Worm (Caenorhabditis elegans): Measurements from ENCODE around the gene T08B1.1.

The T08B1.1 gene

DNA sequence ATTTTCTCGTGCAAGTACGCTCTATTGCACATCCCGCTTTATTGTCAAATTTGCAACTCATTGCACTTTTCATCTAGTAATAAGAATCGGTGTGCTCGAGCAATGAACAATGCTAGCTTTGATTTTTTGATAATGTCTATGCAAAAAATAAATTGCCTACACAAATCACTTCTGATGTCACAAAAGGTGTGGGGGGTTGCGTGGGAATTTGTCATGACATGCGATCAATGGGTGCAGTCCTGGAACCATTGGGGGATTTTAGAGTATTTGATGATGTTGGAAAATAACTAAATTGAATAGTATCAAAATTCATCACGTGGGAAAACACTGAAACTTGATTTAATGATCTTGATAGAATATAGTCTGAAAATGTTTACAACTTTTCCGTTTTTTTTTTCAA lies 41.0 kb downstream of the T08B1.1 start:
- no peak for TF ChIP-seq hnd-1 (tag; optimal IDR thresholded peaks at IDR 0.05)
- no peak for TF ChIP-seq aly-1 (tag; optimal IDR thresholded peaks at IDR 0.05)
- no peak for TF ChIP-seq ceh-36 (tag; optimal IDR thresholded peaks at IDR 0.05)
- no peak for TF ChIP-seq tbx-11 (GFP tag; IDR thresholded peaks at IDR 0.05)
- no peak for TF ChIP-seq tra-4 (tag; optimal IDR thresholded peaks at IDR 0.05)
- no peak for TF ChIP-seq F13C5.2 (tag; optimal IDR thresholded peaks at IDR 0.05)
- TF ChIP-seq sea-1 (GFP tag; conservative IDR thresholded peaks at IDR 0.05): no peak
- no peak for TF ChIP-seq ceh-13 (GFP tag; optimal IDR thresholded peaks at IDR 0.05)
- no peak for TF ChIP-seq B0310.2 (tag; optimal IDR thresholded peaks at IDR 0.05)
- no peak for TF ChIP-seq scrt-1 (GFP tag; IDR thresholded peaks at IDR 0.05)
- TF ChIP-seq hmbx-1 (tag; optimal IDR thresholded peaks at IDR 0.05): no peak

DNA sequence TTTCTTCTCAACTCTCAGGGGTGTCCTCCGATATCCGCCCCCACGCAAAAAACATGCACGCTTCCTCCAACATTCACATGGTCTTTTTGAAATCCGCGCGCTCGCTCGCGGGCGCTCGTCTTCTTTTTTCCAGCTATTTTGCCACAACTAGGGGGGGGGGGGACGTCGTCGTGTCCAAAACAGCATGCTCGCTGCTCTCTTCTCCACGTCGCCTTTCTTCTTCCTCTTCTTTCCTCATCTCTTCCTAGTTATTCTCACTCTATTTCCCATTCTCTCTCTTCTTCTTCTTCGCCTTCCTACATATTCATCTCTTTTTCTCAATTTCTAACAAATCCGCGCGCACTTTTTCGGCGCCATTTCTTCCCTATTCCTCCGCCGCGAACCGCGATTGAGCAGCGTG lies 43.4 kb downstream of the T08B1.1 start:
- TF ChIP-seq hmbx-1 (tag; optimal IDR thresholded peaks at IDR 0.05): no peak
- TF ChIP-seq sea-1 (GFP tag; conservative IDR thresholded peaks at IDR 0.05): no peak
- TF ChIP-seq tra-4 (tag; optimal IDR thresholded peaks at IDR 0.05): no peak
- no peak for TF ChIP-seq ceh-36 (tag; optimal IDR thresholded peaks at IDR 0.05)
- no peak for TF ChIP-seq F13C5.2 (tag; optimal IDR thresholded peaks at IDR 0.05)
- no peak for TF ChIP-seq hmg-4 (GFP tag; optimal IDR thresholded peaks at IDR 0.05)
- TF ChIP-seq tbx-37 (GFP tag; conservative IDR thresholded peaks at IDR 0.05): no peak
- no peak for TF ChIP-seq scrt-1 (GFP tag; IDR thresholded peaks at IDR 0.05)
- no peak for TF ChIP-seq ets-7 (tag; optimal IDR thresholded peaks at IDR 0.05)

DNA sequence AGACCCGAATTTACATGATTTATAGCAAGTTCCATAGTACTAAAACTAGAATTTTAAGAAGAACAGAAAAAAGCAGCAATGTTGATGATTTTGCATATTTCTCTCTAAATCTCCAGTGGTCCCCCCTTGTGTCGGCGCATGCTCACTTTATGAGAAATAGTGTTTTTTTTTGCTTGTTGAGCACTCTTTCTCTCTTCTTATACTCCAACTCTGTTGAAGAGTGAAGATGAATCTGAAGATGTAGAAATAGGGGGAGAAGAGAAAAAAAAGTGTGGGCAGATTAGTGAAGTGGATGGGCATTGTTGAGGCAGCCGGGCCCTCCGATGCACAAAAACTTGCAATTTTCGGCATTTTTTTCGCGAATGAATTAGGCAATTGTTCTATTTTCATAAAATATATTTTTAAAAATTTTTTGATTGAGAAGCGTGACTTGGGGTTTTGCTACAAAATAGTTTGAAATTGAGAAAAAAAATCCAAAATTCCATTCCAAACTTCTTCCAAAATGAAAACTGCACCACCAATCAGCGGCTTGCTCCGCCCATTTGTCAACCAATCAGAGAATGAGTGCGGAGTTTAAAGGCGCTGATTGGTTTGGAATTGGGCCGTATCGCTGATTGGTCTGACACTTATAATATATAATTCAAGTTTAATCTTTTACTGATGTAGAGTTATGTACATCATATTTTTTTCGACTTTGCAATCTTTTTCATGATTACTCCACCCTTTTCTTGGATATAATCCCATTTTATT lies 46.2 kb downstream of the T08B1.1 start:
- no peak for TF ChIP-seq ceh-13 (GFP tag; optimal IDR thresholded peaks at IDR 0.05)
- TF ChIP-seq B0310.2 (tag; optimal IDR thresholded peaks at IDR 0.05): no peak
- TF ChIP-seq tra-4 (tag; optimal IDR thresholded peaks at IDR 0.05): no peak
- no peak for TF ChIP-seq ama-1 (optimal IDR thresholded peaks at IDR 0.05)
- TF ChIP-seq scrt-1 (GFP tag; IDR thresholded peaks at IDR 0.05): no peak
- TF ChIP-seq aly-1 (tag; optimal IDR thresholded peaks at IDR 0.05): no peak
- no peak for TF ChIP-seq flt-1 (GFP tag; IDR thresholded peaks at IDR 0.05)
- TF ChIP-seq ets-7 (tag; optimal IDR thresholded peaks at IDR 0.05): no peak
- no peak for TF ChIP-seq hmbx-1 (tag; optimal IDR thresholded peaks at IDR 0.05)
- TF ChIP-seq pes-1 (GFP tag; IDR thresholded peaks at IDR 0.05): no peak

DNA sequence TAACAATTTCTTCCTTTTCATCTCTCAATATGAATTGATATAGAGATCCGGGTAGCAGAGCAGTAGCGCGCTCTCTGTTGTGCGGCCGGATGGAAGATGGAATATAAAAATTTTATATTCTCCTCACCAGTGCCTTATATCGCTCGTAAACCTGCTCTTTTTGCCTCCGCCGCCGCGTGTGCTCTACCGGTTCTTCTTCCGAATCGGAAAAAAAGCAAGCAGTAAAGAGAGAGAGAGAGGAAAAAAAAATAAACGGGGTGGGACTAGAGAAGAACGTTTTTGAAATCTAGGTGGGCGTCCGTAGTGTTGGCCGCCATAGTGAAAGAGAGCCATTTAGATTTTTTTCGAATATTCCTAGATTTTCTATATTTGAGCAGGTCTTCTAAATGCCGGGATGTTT lies 48.9 kb downstream of the T08B1.1 start, which contains the start of gene glb-25:
Gene glb-25, plus strand, starts transcription at position 301 of the 400 bp plus-strand sequence.
- no peak for TF ChIP-seq tbx-37 (GFP tag; conservative IDR thresholded peaks at IDR 0.05)
- TF ChIP-seq hmg-4 (GFP tag; optimal IDR thresholded peaks at IDR 0.05): no peak
- no peak for TF ChIP-seq aly-1 (tag; optimal IDR thresholded peaks at IDR 0.05)
- no peak for TF ChIP-seq B0310.2 (tag; optimal IDR thresholded peaks at IDR 0.05)
- no peak for TF ChIP-seq flt-1 (GFP tag; IDR thresholded peaks at IDR 0.05)
- no peak for TF ChIP-seq hnd-1 (tag; optimal IDR thresholded peaks at IDR 0.05)
- no peak for TF ChIP-seq tbx-11 (GFP tag; IDR thresholded peaks at IDR 0.05)
- no peak for TF ChIP-seq hmbx-1 (tag; optimal IDR thresholded peaks at IDR 0.05)
- no peak for TF ChIP-seq tra-4 (tag; optimal IDR thresholded peaks at IDR 0.05)
- TF ChIP-seq ets-7 (tag; optimal IDR thresholded peaks at IDR 0.05): no peak

DNA sequence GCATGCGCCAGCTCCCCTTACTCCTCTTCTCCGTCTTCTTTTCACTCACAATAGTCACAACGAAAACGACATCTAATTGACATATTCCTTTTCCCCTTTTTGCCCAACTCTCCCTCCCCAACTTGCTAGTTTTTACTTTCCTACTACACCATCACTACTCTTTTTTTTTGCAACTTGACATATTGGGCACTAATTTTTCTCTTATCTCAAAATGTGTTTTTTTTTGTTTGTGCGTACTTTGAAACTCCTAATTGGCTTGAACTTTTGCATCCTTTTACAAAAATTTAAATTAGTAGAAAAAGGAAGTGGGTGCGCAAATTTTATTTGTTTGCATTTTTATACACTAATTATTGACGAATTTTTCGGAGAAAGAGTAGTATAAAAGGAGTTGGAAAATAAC lies 51.4 kb downstream of the T08B1.1 start:
- TF ChIP-seq hnd-1 (tag; optimal IDR thresholded peaks at IDR 0.05): no peak
- TF ChIP-seq pes-1 (GFP tag; IDR thresholded peaks at IDR 0.05): no peak
- TF ChIP-seq F13C5.2 (tag; optimal IDR thresholded peaks at IDR 0.05): no peak
- TF ChIP-seq tra-4 (tag; optimal IDR thresholded peaks at IDR 0.05): no peak
- no peak for TF ChIP-seq tbx-37 (GFP tag; conservative IDR thresholded peaks at IDR 0.05)
- no peak for TF ChIP-seq sea-1 (GFP tag; conservative IDR thresholded peaks at IDR 0.05)
- TF ChIP-seq tbx-11 (GFP tag; IDR thresholded peaks at IDR 0.05): no peak
- TF ChIP-seq aly-1 (tag; optimal IDR thresholded peaks at IDR 0.05): no peak
